Fruit fly (Drosophila melanogaster) whole organism, wandering third instar larva: ENCODE data around the gene dysc.

Experiments
- CG9705 ChIP-seq: fragments of 200-800 bp; sonication (Bioruptor generic); optimal IDR thresholded peaks from 2 replicates; lab custom pipeline; 2018; ENCODE audit warnings: missing biosample characterization, mild to moderate bottlenecking, missing genetic modification characterization
- CrebA ChIP-seq: fragments of 200-800 bp; sonication (Bioruptor generic); optimal IDR thresholded peaks from 2 replicates; lab custom pipeline; 2016; ENCODE audit warnings: missing biosample characterization, mild to moderate bottlenecking, missing genetic modification characterization, borderline replicate concordance
- Dfd ChIP-seq: fragments of >200 bp; optimal IDR thresholded peaks from 2 replicates; lab custom pipeline; 2017; ENCODE audit warnings: missing biosample characterization, missing genetic modification characterization
- Dif ChIP-seq: fragments of 200-275, 200-300 bp; sonication (Bioruptor generic); optimal IDR thresholded peaks from 2 replicates; lab custom pipeline; 2018; ENCODE audit warnings: missing biosample characterization, missing genetic modification characterization; ENCODE audit not compliant: partially characterized antibody
- GATAd ChIP-seq: sonication (Bioruptor generic); optimal IDR thresholded peaks from 2 replicates; lab custom pipeline; 2016; ENCODE audit warnings: missing biosample characterization, missing genetic modification characterization
- HLH106 ChIP-seq: fragments of 200-800 bp; optimal IDR thresholded peaks from 3 replicates; lab custom pipeline; 2019; ENCODE audit warnings: missing biosample characterization, mild to moderate bottlenecking, missing genetic modification characterization, moderate library complexity
- Hnf4 ChIP-seq: fragments of 200-800 bp; sonication (Bioruptor generic); optimal IDR thresholded peaks from 2 replicates; lab custom pipeline; 2016; ENCODE audit warnings: missing biosample characterization, mild to moderate bottlenecking, missing genetic modification characterization
- Hr78 ChIP-seq: fragments of >200 bp; optimal IDR thresholded peaks from 2 replicates; lab custom pipeline; 2017; ENCODE audit warnings: missing biosample characterization, missing genetic modification characterization
- Hr83 ChIP-seq: fragments of 200-300 bp; sonication (Bioruptor generic); optimal IDR thresholded peaks from 2 replicates; lab custom pipeline; 2016; ENCODE audit warnings: missing biosample characterization, mild to moderate bottlenecking, missing genetic modification characterization, moderate library complexity; ENCODE audit not compliant: poor library complexity, severe bottlenecking
- Mio ChIP-seq: sonication (Bioruptor generic); optimal IDR thresholded peaks from 2 replicates; lab custom pipeline; 2016; ENCODE audit warnings: missing biosample characterization, missing genetic modification characterization
- Myc ChIP-seq: fragments of >200 bp; optimal IDR thresholded peaks from 2 replicates; lab custom pipeline; 2017
- N ChIP-seq: fragments of >200 bp; optimal IDR thresholded peaks from 2 replicates; lab custom pipeline; 2018; ENCODE audit warnings: missing biosample characterization, missing external identifiers, missing genetic modification characterization
- OdsH ChIP-seq: fragments of 200-800 bp; sonication (Bioruptor generic); optimal IDR thresholded peaks from 2 replicates; lab custom pipeline; 2016; ENCODE audit warnings: missing biosample characterization, mild to moderate bottlenecking, missing genetic modification characterization
- Rel ChIP-seq, 2 experiments: fragments of 200-800 bp; sonication (Bioruptor generic) in 1 of 2; optimal IDR thresholded peaks; 2 replicates in 1 of 2; 3 replicates in 1 of 2; lab custom pipeline; 2016 to 2019; ENCODE audit warnings: mild to moderate bottlenecking in 2 of 2, missing biosample characterization in 2 of 2, missing genetic modification characterization in 2 of 2, moderate library complexity in 1 of 2
- Sp1 ChIP-seq: fragments of 200-800 bp; sonication (Bioruptor generic); optimal IDR thresholded peaks from 3 replicates; lab custom pipeline; 2019; ENCODE audit warnings: missing biosample characterization, mild to moderate bottlenecking, missing genetic modification characterization, moderate library complexity
- Vsx2 ChIP-seq: fragments of 200-300, 225-300 bp; sonication (Bioruptor generic); optimal IDR thresholded peaks from 2 replicates; lab custom pipeline; 2018; ENCODE audit warnings: missing biosample characterization, missing genetic modification characterization; ENCODE audit not compliant: partially characterized antibody
- br ChIP-seq: fragments of 200-800 bp; sonication (Bioruptor generic); optimal IDR thresholded peaks from 2 replicates; lab custom pipeline; 2016; ENCODE audit warnings: missing biosample characterization, missing genetic modification characterization
- dl ChIP-seq, 2 experiments: fragments of 175-275, 200-275 bp in 1 of 2; fragments of 200-275 bp in 1 of 2; sonication (Bioruptor generic); optimal IDR thresholded peaks; lab custom pipeline; 2018; ENCODE audit warnings: mild to moderate bottlenecking in 2 of 2, missing biosample characterization in 2 of 2, missing genetic modification characterization in 2 of 2, moderate library complexity in 2 of 2; ENCODE audit not compliant: partially characterized antibody in 2 of 2, insufficient read depth in 1 of 2
- dsf ChIP-seq: sonication (Bioruptor generic); optimal IDR thresholded peaks from 2 replicates; lab custom pipeline; 2016; ENCODE audit warnings: missing biosample characterization, missing genetic modification characterization, borderline replicate concordance
- ey ChIP-seq: fragments of 200-800 bp; sonication (Bioruptor generic); optimal IDR thresholded peaks from 2 replicates; lab custom pipeline; 2016; ENCODE audit warnings: missing biosample characterization, missing genetic modification characterization
- foxo ChIP-seq, 2 experiments: fragments of 200-800 bp; sonication (Bioruptor generic); optimal IDR thresholded peaks; 2 replicates in 1 of 2; 3 replicates in 1 of 2; lab custom pipeline; 2016 to 2017; ENCODE audit warnings: missing biosample characterization in 2 of 2, missing genetic modification characterization in 2 of 2
- fru ChIP-seq: fragments of 200-800 bp; sonication (Bioruptor generic); optimal IDR thresholded peaks from 3 replicates; lab custom pipeline; 2016; ENCODE audit warnings: missing biosample characterization, mild to moderate bottlenecking, missing genetic modification characterization
- h ChIP-seq: fragments of 200-800 bp; sonication (Bioruptor generic); optimal IDR thresholded peaks from 3 replicates; lab custom pipeline; 2016; ENCODE audit warnings: missing biosample characterization, mild to moderate bottlenecking, missing genetic modification characterization
- lola ChIP-seq: fragments of >200 bp; optimal IDR thresholded peaks from 2 replicates; lab custom pipeline; 2017; ENCODE audit warnings: missing biosample characterization, missing genetic modification characterization
- pan ChIP-seq: fragments of >200 bp; optimal IDR thresholded peaks from 2 replicates; lab custom pipeline; 2017
- psq ChIP-seq: fragments of 200-800 bp; sonication (Bioruptor generic); optimal IDR thresholded peaks from 3 replicates; lab custom pipeline; 2017; ENCODE audit warnings: missing biosample characterization, mild to moderate bottlenecking, missing genetic modification characterization, moderate library complexity
- rgr ChIP-seq: fragments of 200-800 bp; sonication (Bioruptor generic); optimal IDR thresholded peaks from 3 replicates; lab custom pipeline; 2016; ENCODE audit warnings: missing biosample characterization, mild to moderate bottlenecking, missing genetic modification characterization
- sv ChIP-seq: fragments of 200-800 bp; sonication (Bioruptor generic); optimal IDR thresholded peaks from 3 replicates; lab custom pipeline; 2016; ENCODE audit warnings: missing biosample characterization, missing genetic modification characterization
- tai ChIP-seq: sonication (Bioruptor generic); optimal IDR thresholded peaks from 2 replicates; lab custom pipeline; 2016; ENCODE audit warnings: missing biosample characterization, missing genetic modification characterization
- usp ChIP-seq: fragments of >200 bp; optimal IDR thresholded peaks from 2 replicates; lab custom pipeline; 2017; ENCODE audit warnings: missing biosample characterization, missing genetic modification characterization

dysc gene

dm6 chr3L:13863365-13863775, 39.7 kb downstream of the dysc start:
- TF ChIP-seq sv (no peak), foxo (GFP tag; optimal IDR thresholded peaks at IDR 0.05; lab: Kevin White, UChicago) (no peak), HLH106 (tag; lab: Kevin White, UChicago) (no peak), pan (lab: Kevin White, UChicago) (no peak), CG9705 (GFP tag; lab: Kevin White, UChicago) (no peak), Hnf4 (GFP tag; lab: Kevin White, UChicago) (no peak), fru (no peak), tai (GFP tag; lab: Kevin White, UChicago) (no peak), Rel (GFP tag; optimal IDR thresholded peaks at IDR 0.05; lab: Kevin White, UChicago) (no peak), Rel (tag; optimal IDR thresholded peaks at IDR 0.05; lab: Kevin White, UChicago) (no peak), Dif (GFP tag; lab: Kevin White, UChicago) (no peak), br (GFP tag; lab: Kevin White, UChicago) (no peak), CrebA (GFP tag; lab: Kevin White, UChicago) (no peak), N (GFP tag; lab: Kevin White, UChicago) (no peak), Myc (no peak), Vsx2 (no peak), usp (GFP tag; lab: Kevin White, UChicago) (no peak), psq (no peak), Sp1 (GFP tag; lab: Kevin White, UChicago) (no peak)

DNA sequence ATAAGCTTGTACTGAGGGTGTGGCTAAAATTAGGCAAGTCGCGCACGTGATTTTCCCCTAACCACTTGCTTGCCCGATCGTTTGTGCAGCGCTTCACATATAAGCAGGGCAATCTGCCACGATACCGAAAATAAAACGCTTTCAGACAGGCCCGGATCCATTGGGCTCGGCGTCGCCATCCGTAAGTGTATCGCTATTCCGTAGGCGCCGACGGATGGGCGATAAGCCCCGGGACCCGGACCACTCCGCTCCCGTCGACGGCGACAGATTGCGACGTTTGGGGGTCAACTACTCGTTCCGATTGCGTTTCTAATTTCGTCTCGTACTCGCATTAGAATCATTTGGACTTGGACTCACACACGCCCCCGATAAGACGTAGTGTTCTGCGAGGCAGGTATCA, 40.6 kb downstream of the dysc start:
- TF ChIP-seq rgr (peak; percentile 57), N (GFP tag; lab: Kevin White, UChicago) (no peak), HLH106 (tag; lab: Kevin White, UChicago) (peak; percentile 28), ey (GFP tag; lab: Kevin White, UChicago) (peak; percentile 57), h (GFP tag; lab: Kevin White, UChicago) (peak; percentile 64), sv (peak; percentile 60), Hnf4 (GFP tag; lab: Kevin White, UChicago) (peak; percentile 37), br (GFP tag; lab: Kevin White, UChicago) (peak; percentile 51), Mio (GFP tag; lab: Kevin White, UChicago) (peak; percentile 11), fru (peak; percentile 65), usp (GFP tag; lab: Kevin White, UChicago) (no peak), psq (peak; percentile 2), OdsH (GFP tag; lab: Kevin White, UChicago) (peak; percentile 51), foxo (GFP tag; optimal IDR thresholded peaks at IDR 0.05; lab: Kevin White, UChicago) (peak in 1 of 2 experiments; percentile 78), lola (GFP tag; lab: Kevin White, UChicago) (no peak), Sp1 (GFP tag; lab: Kevin White, UChicago) (peak; percentile 25), Myc (no peak), tai (GFP tag; lab: Kevin White, UChicago) (no peak), Dif (GFP tag; lab: Kevin White, UChicago) (peak; percentile 53), Rel (GFP tag; optimal IDR thresholded peaks at IDR 0.05; lab: Kevin White, UChicago) (no peak), Rel (tag; optimal IDR thresholded peaks at IDR 0.05; lab: Kevin White, UChicago) (peak; percentile 23)

DNA sequence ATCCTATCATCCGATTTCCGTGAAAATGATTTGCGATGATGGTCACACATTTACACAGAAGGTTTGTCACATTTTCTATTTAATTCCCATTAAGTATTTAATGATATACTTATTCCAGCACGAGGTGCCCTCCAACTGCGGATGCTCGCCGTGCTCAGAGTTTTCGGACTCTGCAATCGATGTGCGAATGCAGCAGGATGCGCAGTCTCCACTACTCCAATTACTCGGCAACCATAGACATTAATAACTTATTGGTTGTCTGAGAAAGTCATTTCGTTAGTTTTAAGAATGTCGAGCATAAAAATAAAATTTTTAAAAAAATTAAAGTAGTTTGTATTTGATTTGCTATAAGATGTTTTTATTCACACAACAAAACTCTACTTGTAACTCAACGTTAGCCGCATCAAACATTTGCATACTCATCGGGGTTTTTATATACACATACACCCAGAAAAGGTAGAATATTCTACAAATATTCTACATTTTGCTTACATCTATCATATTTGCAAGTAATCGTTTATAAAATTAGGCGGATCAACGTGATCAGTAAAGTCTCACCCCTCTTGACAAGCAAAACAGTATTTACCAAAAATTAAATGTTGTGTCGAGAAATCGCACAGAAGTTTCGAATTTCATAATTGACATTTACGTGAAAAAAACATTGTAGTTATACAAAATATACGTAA, 43.2 kb downstream of the dysc start:
- TF ChIP-seq Mio (GFP tag; lab: Kevin White, UChicago), result no peak
- TF ChIP-seq Vsx2, result no peak
- peak; percentile 49 for TF ChIP-seq Myc

DNA sequence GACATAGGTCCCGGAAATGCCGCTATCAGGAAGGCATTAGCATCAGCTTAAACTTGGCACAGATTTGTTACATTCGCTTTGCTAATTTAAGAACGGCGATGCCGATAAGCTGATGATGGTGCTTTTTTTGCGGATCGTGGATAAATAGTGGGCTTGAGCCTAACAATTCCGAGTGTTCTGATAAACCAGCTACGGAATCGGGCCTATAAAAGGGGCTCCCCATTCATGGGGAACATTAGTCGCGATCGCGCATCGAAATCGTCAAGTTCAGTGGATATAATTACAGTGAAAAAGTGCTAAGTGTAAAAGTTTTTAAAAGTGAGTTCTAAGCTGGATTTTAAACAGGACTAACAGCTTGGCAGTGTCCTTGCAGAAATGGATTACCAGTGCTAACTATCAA, 57.3 kb downstream of the dysc start, which contains the start of gene Hml:
Gene Hml, plus strand, starts transcription at position 301 of the 400 bp plus-strand sequence.
- no peak for TF ChIP-seq lola (GFP tag; lab: Kevin White, UChicago)
- TF ChIP-seq rgr, result no peak
- TF ChIP-seq dl (GFP tag; optimal IDR thresholded peaks at IDR 0.05; lab: Kevin White, UChicago; ENCODE audit: insufficient read depth in 1 of 2, partially characterized antibody in 2 of 2), result no peak
- no peak for TF ChIP-seq Dfd (GFP tag; lab: Kevin White, UChicago)
- no peak for TF ChIP-seq psq
- TF ChIP-seq Hr83 (GFP tag; lab: Kevin White, UChicago), result no peak
- no peak for TF ChIP-seq ey (GFP tag; lab: Kevin White, UChicago)
- no peak for TF ChIP-seq pan (lab: Kevin White, UChicago)
- no peak for TF ChIP-seq CrebA (GFP tag; lab: Kevin White, UChicago)
- no peak for TF ChIP-seq CG9705 (GFP tag; lab: Kevin White, UChicago)
- no peak for TF ChIP-seq dsf (GFP tag; lab: Kevin White, UChicago)
- no peak for TF ChIP-seq Hr78 (GFP tag; lab: Kevin White, UChicago)
- no peak for TF ChIP-seq sv
- no peak for TF ChIP-seq OdsH (GFP tag; lab: Kevin White, UChicago)
- no peak for TF ChIP-seq GATAd (GFP tag; lab: Kevin White, UChicago)
